Fruit fly (Drosophila melanogaster): ENCODE data around the gene CG6168.

CG6168 gene

dm6 chr3L:11325671-11326306 is 4.3 kb upstream of the CG6168 start (continued):
- peak; percentile 82 to 84 for TF ChIP-seq ss (GFP tag; optimal IDR thresholded peaks at IDR 0.05)
- TF ChIP-seq Eip78C (GFP tag), result peak; percentile 98
- TF ChIP-seq fkh (GFP tag; optimal IDR thresholded peaks at IDR 0.05), result no peak
- peak; percentile 97 for TF ChIP-seq CG6163 (GFP tag; IDR thresholded peaks at IDR 0.05)
- TF ChIP-seq dsx (GFP tag; optimal IDR thresholded peaks at IDR 0.05; ENCODE audit: poor library complexity, severe bottlenecking), result peak; percentile 82
- TF ChIP-seq CG6792 (GFP tag; optimal IDR thresholded peaks at IDR 0.05), result peak; percentile 87
- TF ChIP-seq Met (GFP tag; optimal IDR thresholded peaks at IDR 0.05), result peak; percentile 96
- TF ChIP-seq Eip75B (GFP tag; optimal IDR thresholded peaks at IDR 0.05), result peak; percentile 88
- peak; percentile 81 for TF ChIP-seq CG1621 (tag; optimal IDR thresholded peaks at IDR 0.05)
- peak; percentile 97 for TF ChIP-seq CG15336 (GFP tag; IDR thresholded peaks at IDR 0.05)
- peak; percentile 93 for TF ChIP-seq achi (GFP tag; optimal IDR thresholded peaks at IDR 0.05)
- peak; percentile 89 for TF ChIP-seq CG3032 (tag; optimal IDR thresholded peaks at IDR 0.05)
- TF ChIP-seq Eip93F (GFP tag; optimal IDR thresholded peaks at IDR 0.05), result peak; percentile 75
- peak; percentile 61 for TF ChIP-seq Blimp-1 (GFP tag; optimal IDR thresholded peaks at IDR 0.05)
- TF ChIP-seq OdsH (GFP tag; optimal IDR thresholded peaks at IDR 0.05), result peak; percentile 94
- TF ChIP-seq Hr39 (GFP tag; optimal IDR thresholded peaks at IDR 0.05), result peak; percentile 96
- TF ChIP-seq spab (GFP tag; optimal IDR thresholded peaks at IDR 0.05), result peak; percentile 86
- peak; percentile 87 for TF ChIP-seq Sox15 (GFP tag; optimal IDR thresholded peaks at IDR 0.05)
- TF ChIP-seq CG7368 (GFP tag; optimal IDR thresholded peaks at IDR 0.05), result peak; percentile 89
- peak; percentile 70 to 93 for TF ChIP-seq salr (GFP tag; optimal IDR thresholded peaks at IDR 0.05)
- TF ChIP-seq net (GFP tag; optimal IDR thresholded peaks at IDR 0.05), result peak; percentile 92
- TF ChIP-seq Hr38 (GFP tag; optimal IDR thresholded peaks at IDR 0.05), result peak; percentile 85
- peak; percentile 94 for TF ChIP-seq acj6 (GFP tag; optimal IDR thresholded peaks at IDR 0.05)

dm6 chr3L:11324549-11325015 is 3.1 kb upstream of the CG6168 start:
- peak; percentile 58 for TF ChIP-seq CG8632 (GFP tag; optimal IDR thresholded peaks at IDR 0.05)
- no peak for TF ChIP-seq Smox (GFP tag; optimal IDR thresholded peaks at IDR 0.05)
- peak; percentile 7 for TF ChIP-seq fd85E (GFP tag; optimal IDR thresholded peaks at IDR 0.05)
- TF ChIP-seq spab (GFP tag; optimal IDR thresholded peaks at IDR 0.05), result peak; percentile 87
- peak; percentile 35 for TF ChIP-seq CG10631 (GFP tag; optimal IDR thresholded peaks at IDR 0.05)
- no peak for TF ChIP-seq CG11294 (GFP tag; IDR thresholded peaks at IDR 0.05)
- TF ChIP-seq Eip75B (GFP tag; optimal IDR thresholded peaks at IDR 0.05), result peak; percentile 77
- TF ChIP-seq vri (GFP tag; optimal IDR thresholded peaks at IDR 0.05), result peak; percentile 71
- TF ChIP-seq CG6276 (GFP tag; optimal IDR thresholded peaks at IDR 0.05), result peak; percentile 70
- TF ChIP-seq esn (GFP tag; optimal IDR thresholded peaks at IDR 0.05), result peak; percentile 5
- TF ChIP-seq svp (GFP tag), result peak; percentile 85
- peak; percentile 26 for TF ChIP-seq acj6 (GFP tag; optimal IDR thresholded peaks at IDR 0.05)
- no peak for TF ChIP-seq Eip93F (GFP tag; optimal IDR thresholded peaks at IDR 0.05)
- TF ChIP-seq fd59A (GFP tag; optimal IDR thresholded peaks at IDR 0.05), result peak; percentile 39
- peak; percentile 52 for TF ChIP-seq OdsH (GFP tag; optimal IDR thresholded peaks at IDR 0.05)
- TF ChIP-seq Hr39 (GFP tag; optimal IDR thresholded peaks at IDR 0.05), result no peak
- TF ChIP-seq CG6163 (GFP tag; IDR thresholded peaks at IDR 0.05), result peak; percentile 89; the same call in 2 of the 3 replicates
- TF ChIP-seq Gug (GFP tag; IDR thresholded peaks at IDR 0.05), result 0 out of 2 replicates have a peak, but pooled peaks have one; percentile 21
- peak; percentile 42 for TF ChIP-seq CG7368 (GFP tag; optimal IDR thresholded peaks at IDR 0.05)
- peak; percentile 17 for TF ChIP-seq dac (GFP tag; optimal IDR thresholded peaks at IDR 0.05)
- no peak for TF ChIP-seq Sox14 (GFP tag; optimal IDR thresholded peaks at IDR 0.05)
- peak; percentile 67 for TF ChIP-seq Ets96B (tag; optimal IDR thresholded peaks at IDR 0.05)
- peak; percentile 54 for TF ChIP-seq CG3919 (GFP tag; optimal IDR thresholded peaks at IDR 0.05)
- TF ChIP-seq fkh (GFP tag; optimal IDR thresholded peaks at IDR 0.05), result no peak
- no peak for TF ChIP-seq CG32006 (GFP tag; optimal IDR thresholded peaks at IDR 0.05)
- TF ChIP-seq CG6854 (GFP tag; optimal IDR thresholded peaks at IDR 0.05), result peak; percentile 89
- no peak for TF ChIP-seq Hr4 (GFP tag; optimal IDR thresholded peaks at IDR 0.05)
- peak; percentile 93 for TF ChIP-seq CG6808 (GFP tag; optimal IDR thresholded peaks at IDR 0.05)
- peak; percentile 47 for TF ChIP-seq CG8319 (GFP tag; optimal IDR thresholded peaks at IDR 0.05)
- TF ChIP-seq CG34406 (GFP tag; optimal IDR thresholded peaks at IDR 0.05), result peak; percentile 61
- TF ChIP-seq CG8119 (GFP tag; IDR thresholded peaks at IDR 0.05), result peak; percentile 89
- TF ChIP-seq CG9139 (GFP tag; optimal IDR thresholded peaks at IDR 0.05), result peak; percentile 96
- peak; percentile 94 for TF ChIP-seq dsx (GFP tag; optimal IDR thresholded peaks at IDR 0.05; ENCODE audit: poor library complexity, severe bottlenecking)
- TF ChIP-seq net (GFP tag; optimal IDR thresholded peaks at IDR 0.05), result peak; percentile 72
- TF ChIP-seq CG1621 (tag; optimal IDR thresholded peaks at IDR 0.05), result peak; percentile 77
- TF ChIP-seq salr (GFP tag; optimal IDR thresholded peaks at IDR 0.05), result peak; percentile 18 to 57
- TF ChIP-seq CG15336 (GFP tag; IDR thresholded peaks at IDR 0.05), result peak; percentile 78
- peak; percentile 29 for TF ChIP-seq cyc (GFP tag; optimal IDR thresholded peaks at IDR 0.05)
